Fruit fly (Drosophila melanogaster): ENCODE measurements around the gene HemK2.

- TF ChIP-seq CG1620 (GFP tag; optimal IDR thresholded peaks at IDR 0.05) (no peak), pad (GFP tag; optimal IDR thresholded peaks at IDR 0.05) (no peak), ovo (GFP tag; optimal IDR thresholded peaks at IDR 0.05) (no peak), cnc (optimal IDR thresholded peaks at IDR 0.05) (no peak), CG5204 (GFP tag; optimal IDR thresholded peaks at IDR 0.05) (no peak), CG14711 (tag; optimal IDR thresholded peaks at IDR 0.05) (peak; percentile 60), bab1 (GFP tag; optimal IDR thresholded peaks at IDR 0.05) (no peak)
These were observed 9.0 kb downstream of the HemK2 start for dm6 chr2L:2750337-2751084.

Data from whole organism, adult.